Worm (Caenorhabditis elegans) whole organism, L4 larva: ENCODE results near the gene got-2.2.

Experiments used
- F10B5.3 ChIP-seq: sonication (generic microtip); optimal IDR thresholded peaks from 2 replicates; lab custom pipeline; 2016; ENCODE audit warnings: mild to moderate bottlenecking, missing genetic modification characterization, missing compliant biosample characterization
- F26F4.8 ChIP-seq: fragments of 200-800 bp; sonication (Bioruptor generic); conservative IDR thresholded peaks from 2 replicates; pipeline ENCODE4 v1.3.6; 2022; ENCODE audit warnings: missing genetic modification characterization, missing compliant biosample characterization
- R02D3.7 ChIP-seq: fragments of 150-350 bp; sonication (generic microtip); optimal IDR thresholded peaks from 3 replicates; lab custom pipeline; 2014; ENCODE audit warnings: missing biosample characterization, missing genetic modification characterization
- T26A8.4 ChIP-seq: fragments of 200-800 bp; sonication (Bioruptor generic); IDR thresholded peaks from 2 replicates; pipeline ENCODE4 v1.3.6; 2022; ENCODE audit warnings: missing genetic modification characterization, missing compliant biosample characterization
- Y75B8A.6 ChIP-seq: fragments of 200-800 bp; sonication (Bioruptor generic); IDR thresholded peaks from 2 replicates; pipeline ENCODE4 v1.3.6; 2022; ENCODE audit warnings: missing genetic modification reagents, missing genetic modification characterization, missing compliant biosample characterization
- aha-1 ChIP-seq: fragments of 150-350 bp; peaks from one replicate; lab custom pipeline; 2014; ENCODE audit warnings: missing biosample characterization, missing genetic modification characterization
- aly-2 ChIP-seq: sonication (generic microtip); optimal IDR thresholded peaks from 2 replicates; lab custom pipeline; 2018; ENCODE audit warnings: missing biosample characterization, missing genetic modification characterization
- ama-1 ChIP-seq: fragments of 150-350 bp; optimal IDR thresholded peaks from 2 replicates; lab custom pipeline; 2014; ENCODE audit warnings: inconsistent platforms, mixed read lengths
- arid-1 ChIP-seq: fragments of 200-800 bp; sonication (Bioruptor generic); conservative IDR thresholded peaks from 2 replicates; pipeline ENCODE4 v1.3.6; 2022; ENCODE audit warnings: missing genetic modification reagents, missing genetic modification characterization, missing compliant biosample characterization
- ceh-28 ChIP-seq: fragments of 150-350 bp; optimal IDR thresholded peaks from 2 replicates; lab custom pipeline; 2014; ENCODE audit warnings: missing biosample characterization, missing genetic modification reagents, missing genetic modification characterization
- ceh-32 ChIP-seq: sonication (generic microtip); optimal IDR thresholded peaks from 2 replicates; lab custom pipeline; 2016; ENCODE audit warnings: mild to moderate bottlenecking, missing genetic modification characterization, missing compliant biosample characterization; ENCODE audit not compliant: poor library complexity
- ceh-62 ChIP-seq: sonication (generic microtip); optimal IDR thresholded peaks from 2 replicates; lab custom pipeline; 2017; ENCODE audit warnings: missing biosample characterization, missing genetic modification characterization
- daf-12 ChIP-seq: fragments of 150-350 bp; optimal IDR thresholded peaks from 2 replicates; lab custom pipeline; 2014; ENCODE audit warnings: missing biosample characterization, missing genetic modification reagents, missing genetic modification characterization
- daf-19 ChIP-seq: fragments of 200-800 bp; sonication (Bioruptor generic); conservative IDR thresholded peaks from 2 replicates; pipeline ENCODE4 v1.3.6; 2022; ENCODE audit warnings: missing genetic modification characterization, missing compliant biosample characterization
- daf-8 ChIP-seq: fragments of 200-800 bp; sonication (Bioruptor generic); IDR thresholded peaks from 2 replicates; pipeline ENCODE4 v1.3.6; 2022; ENCODE audit warnings: missing genetic modification characterization, missing compliant biosample characterization
- dmd-6 ChIP-seq: fragments of 200-800 bp; sonication (Bioruptor generic); IDR thresholded peaks from 2 replicates; pipeline ENCODE4 v1.3.6; 2022; ENCODE audit warnings: missing genetic modification reagents, missing genetic modification characterization, missing compliant biosample characterization
- dmd-8 ChIP-seq: fragments of 200-800 bp; sonication (Bioruptor generic); IDR thresholded peaks from 2 replicates; pipeline ENCODE4 v1.3.6; 2022; ENCODE audit warnings: missing genetic modification characterization, missing compliant biosample characterization
- dmd-9 ChIP-seq: fragments of 200-800 bp; sonication (Bioruptor generic); IDR thresholded peaks from 2 replicates; pipeline ENCODE4 v1.3.6; 2022; ENCODE audit warnings: missing genetic modification reagents, missing genetic modification characterization, missing compliant biosample characterization
- egl-43 ChIP-seq: fragments of 200-800 bp; sonication (Bioruptor generic); IDR thresholded peaks from 2 replicates; pipeline ENCODE4 v1.3.6; 2022; ENCODE audit warnings: missing genetic modification reagents, missing genetic modification characterization, missing compliant biosample characterization
- gei-8 ChIP-seq: fragments of 200-800 bp; sonication (Bioruptor generic); optimal IDR thresholded peaks from 2 replicates; lab custom pipeline; 2018; ENCODE audit warnings: mild to moderate bottlenecking, missing genetic modification characterization, missing compliant biosample characterization
- hlh-11 ChIP-seq: fragments of 200-800 bp; sonication (Bioruptor generic); optimal IDR thresholded peaks from 2 replicates; lab custom pipeline; 2018; ENCODE audit warnings: mild to moderate bottlenecking, missing genetic modification characterization, missing compliant biosample characterization
- hlh-30 ChIP-seq: sonication (generic microtip); optimal IDR thresholded peaks from 2 replicates; lab custom pipeline; 2017; ENCODE audit warnings: antibody characterized with exemption, mild to moderate bottlenecking, missing genetic modification characterization, missing compliant biosample characterization; ENCODE audit not compliant: insufficient read depth
- hmg-1.1 ChIP-seq: fragments of 200-800 bp; sonication (Bioruptor generic); IDR thresholded peaks from 2 replicates; pipeline ENCODE4 v1.3.6; 2022; ENCODE audit warnings: missing genetic modification reagents, missing genetic modification characterization, missing compliant biosample characterization
- jun-1 ChIP-seq: fragments of 150-350 bp; optimal IDR thresholded peaks from 2 replicates; lab custom pipeline; 2014; ENCODE audit warnings: missing biosample characterization, missing genetic modification reagents, missing genetic modification characterization
- lin-1 ChIP-seq: fragments of 200-800 bp; sonication (Bioruptor generic); IDR thresholded peaks from 2 replicates; pipeline ENCODE4 v1.3.6; 2022; ENCODE audit warnings: missing genetic modification reagents, missing genetic modification characterization, missing compliant biosample characterization
- lin-29 ChIP-seq: fragments of 200-800 bp; sonication (Bioruptor generic); IDR thresholded peaks from 2 replicates; pipeline ENCODE4 v1.3.6; 2022; ENCODE audit warnings: missing genetic modification reagents, missing genetic modification characterization, missing compliant biosample characterization
- lsy-2 ChIP-seq, 2 experiments: fragments of 150-350 bp in 1 of 2; sonication (generic microtip) in 1 of 2; optimal IDR thresholded peaks; 2 replicates each; lab custom pipeline; 2014 to 2017; ENCODE audit warnings: missing biosample characterization in 2 of 2, missing genetic modification characterization in 2 of 2
- madf-9 ChIP-seq: fragments of 200-800 bp; sonication (Bioruptor generic); conservative IDR thresholded peaks from 2 replicates; pipeline ENCODE4 v1.3.6; 2022; ENCODE audit warnings: missing genetic modification reagents, missing genetic modification characterization, missing compliant biosample characterization
- mes-2 ChIP-seq: sonication (generic microtip); optimal IDR thresholded peaks from 2 replicates; lab custom pipeline; 2016; ENCODE audit warnings: missing genotype, mild to moderate bottlenecking, missing genetic modification characterization, missing compliant biosample characterization; ENCODE audit not compliant: poor library complexity, severe bottlenecking
- mxl-3 ChIP-seq: fragments of 200-800 bp; sonication (Bioruptor generic); optimal IDR thresholded peaks from 2 replicates; lab custom pipeline; 2018; ENCODE audit warnings: mild to moderate bottlenecking, missing genetic modification characterization, missing compliant biosample characterization
- nhr-10 ChIP-seq: fragments of 150-350 bp; optimal IDR thresholded peaks from 2 replicates; lab custom pipeline; 2014; ENCODE audit warnings: missing biosample characterization, missing genetic modification characterization
- nhr-102 ChIP-seq: sonication (generic microtip); optimal IDR thresholded peaks from 2 replicates; lab custom pipeline; 2016; ENCODE audit warnings: mild to moderate bottlenecking, missing genetic modification characterization, moderate library complexity, missing compliant biosample characterization
- nhr-11 ChIP-seq: fragments of 150-350 bp; optimal IDR thresholded peaks from 2 replicates; lab custom pipeline; 2014; ENCODE audit warnings: missing biosample characterization, missing genetic modification characterization
- nhr-237 ChIP-seq: sonication (generic microtip); optimal IDR thresholded peaks from 2 replicates; lab custom pipeline; 2017; ENCODE audit warnings: missing biosample characterization, missing genetic modification characterization
- nhr-42 ChIP-seq: fragments of 200-800 bp; sonication (Bioruptor generic); IDR thresholded peaks from 2 replicates; pipeline ENCODE4 v1.3.6; 2022; ENCODE audit warnings: missing genetic modification characterization, missing compliant biosample characterization
- nhr-48 ChIP-seq: sonication (generic microtip); optimal IDR thresholded peaks from 2 replicates; lab custom pipeline; 2016; ENCODE audit warnings: mild to moderate bottlenecking, missing genetic modification characterization, missing compliant biosample characterization
- nhr-6 ChIP-seq: fragments of 150-350 bp; optimal IDR thresholded peaks from 2 replicates; lab custom pipeline; 2014; ENCODE audit warnings: missing biosample characterization, missing genetic modification characterization
- nhr-77 ChIP-seq: fragments of 150-350 bp; optimal IDR thresholded peaks from 2 replicates; lab custom pipeline; 2014; ENCODE audit warnings: missing biosample characterization, missing genetic modification characterization
- pha-4 ChIP-seq, 2 experiments: fragments of 150-350 bp in 1 of 2; fragments of 200-800 bp in 1 of 2; sonication (Bioruptor generic) in 1 of 2; IDR thresholded peaks in 1 of 2; optimal IDR thresholded peaks in 1 of 2; 2 replicates each; pipeline versions ENCODE4 v1.3.6 to Lab custom; 2014 to 2022; ENCODE audit warnings: missing genetic modification characterization in 2 of 2, missing genetic modification reagents in 2 of 2, missing biosample characterization in 1 of 2, missing compliant biosample characterization in 1 of 2
- php-3 ChIP-seq: fragments of 200-800 bp; sonication (Bioruptor generic); IDR thresholded peaks from 2 replicates; pipeline ENCODE4 v1.3.6; 2022; ENCODE audit warnings: missing genetic modification reagents, missing genetic modification characterization, missing compliant biosample characterization
- rbr-2 ChIP-seq: sonication (generic microtip); optimal IDR thresholded peaks from 2 replicates; lab custom pipeline; 2016; ENCODE audit warnings: missing genotype, missing genetic modification characterization, missing compliant biosample characterization
- saeg-2 ChIP-seq: fragments of 200-800 bp; sonication (Bioruptor generic); IDR thresholded peaks from 2 replicates; pipeline ENCODE4 v1.3.6; 2022; ENCODE audit warnings: missing genetic modification reagents, missing genetic modification characterization, missing compliant biosample characterization
- snpc-4 ChIP-seq: fragments of 150-350 bp; optimal IDR thresholded peaks from 2 replicates; lab custom pipeline; 2014; ENCODE audit warnings: missing biosample characterization, missing genetic modification characterization
- tag-97 ChIP-seq: fragments of 200-800 bp; sonication (Bioruptor generic); IDR thresholded peaks from 2 replicates; pipeline ENCODE4 v1.3.6; 2022; ENCODE audit warnings: missing genetic modification characterization, missing compliant biosample characterization
- tra-1 ChIP-seq: fragments of 200-800 bp; sonication (Bioruptor generic); IDR thresholded peaks from 2 replicates; pipeline ENCODE4 v1.3.6; 2022; ENCODE audit warnings: missing genetic modification reagents, missing genetic modification characterization, missing compliant biosample characterization
- zfp-3 ChIP-seq: fragments of 200-800 bp; sonication (Bioruptor generic); conservative IDR thresholded peaks from 2 replicates; pipeline ENCODE4 v1.3.6; 2022; ENCODE audit warnings: missing genetic modification reagents, missing genetic modification characterization, missing compliant biosample characterization
- zip-11 ChIP-seq: fragments of 200-800 bp; sonication (Bioruptor generic); IDR thresholded peaks from 2 replicates; pipeline ENCODE4 v1.3.6; 2022; ENCODE audit warnings: missing genetic modification characterization, missing compliant biosample characterization
- zip-2 ChIP-seq: fragments of 150-350 bp; optimal IDR thresholded peaks from 2 replicates; lab custom pipeline; 2014; ENCODE audit warnings: missing biosample characterization, missing genetic modification characterization

The got-2.2 gene

ce11 chrX:6251321-6251720 lies 10.5 kb downstream of the got-2.2 start:
- no peak for TF ChIP-seq zip-11 (GFP tag; lab: Robert Waterston, UW)
- peak; percentile 97 for TF ChIP-seq aha-1 (tag; lab: Kevin White, UChicago)
- TF ChIP-seq lin-29 (GFP tag; lab: Robert Waterston, UW): no peak
- no peak for TF ChIP-seq saeg-2
- no peak for TF ChIP-seq nhr-102
- TF ChIP-seq rbr-2 (tag; lab: Kevin White, UChicago): no peak
- no peak for TF ChIP-seq nhr-11 (tag; lab: Kevin White, UChicago)
- TF ChIP-seq egl-43 (GFP tag; lab: Robert Waterston, UW): no peak
- no peak for TF ChIP-seq dmd-8 (GFP tag; lab: Robert Waterston, UW)

ce11 chrX:6251947-6252617 lies 11.3 kb downstream of the got-2.2 start:
- TF ChIP-seq hlh-11: peak; percentile 71
- no peak for TF ChIP-seq daf-12 (tag; lab: Kevin White, UChicago)
- no peak for TF ChIP-seq php-3 (GFP tag; lab: Robert Waterston, UW)
- TF ChIP-seq nhr-6 (tag; lab: Kevin White, UChicago): no peak
- no peak for TF ChIP-seq nhr-102
- no peak for TF ChIP-seq nhr-77 (tag; lab: Kevin White, UChicago)
- TF ChIP-seq ceh-28: no peak
- no peak for TF ChIP-seq F26F4.8 (GFP tag; lab: Robert Waterston, UW)
- TF ChIP-seq hlh-30 (tag; lab: Kevin White, UChicago): peak; percentile 7
- TF ChIP-seq dmd-9 (GFP tag; lab: Robert Waterston, UW): no peak
- TF ChIP-seq ceh-32 (tag; lab: Kevin White, UChicago): no peak
- TF ChIP-seq mes-2 (tag; lab: Kevin White, UChicago): no peak
- no peak for TF ChIP-seq mxl-3
- TF ChIP-seq snpc-4 (tag; lab: Kevin White, UChicago): no peak
- TF ChIP-seq arid-1: no peak
- TF ChIP-seq nhr-48: peak; percentile 15
- peak; percentile 57; the same call in 1 of the 2 replicates for TF ChIP-seq pha-4 (GFP tag; IDR thresholded peaks at IDR 0.05; lab: Robert Waterston, UW)
- TF ChIP-seq pha-4 (tag; optimal IDR thresholded peaks at IDR 0.05; lab: Kevin White, UChicago): no peak
- no peak for TF ChIP-seq lin-1 (GFP tag; lab: Robert Waterston, UW)
- TF ChIP-seq F10B5.3 (tag; lab: Kevin White, UChicago): no peak
- no peak for TF ChIP-seq aly-2 (tag; lab: Kevin White, UChicago)
- peak; percentile 62; the same call in 1 of the 2 replicates for TF ChIP-seq tra-1
- TF ChIP-seq lsy-2 (tag; optimal IDR thresholded peaks at IDR 0.05; lab: Kevin White, UChicago): peak in 1 of 2 experiments; percentile 50
- TF ChIP-seq Y75B8A.6: no peak
- TF ChIP-seq zip-11 (GFP tag; lab: Robert Waterston, UW): no peak
- TF ChIP-seq nhr-10 (tag; lab: Kevin White, UChicago): peak; percentile 55
- TF ChIP-seq egl-43 (GFP tag; lab: Robert Waterston, UW): peak; percentile 64; the same call in 1 of the 2 replicates
- TF ChIP-seq daf-8: no peak
- TF ChIP-seq nhr-42 (GFP tag; lab: Robert Waterston, UW): no peak; the same call in 1 of the 2 replicates
- no peak for TF ChIP-seq tag-97 (GFP tag; lab: Robert Waterston, UW)
- TF ChIP-seq zip-2 (tag; lab: Kevin White, UChicago): no peak
- peak; percentile 65 for TF ChIP-seq hmg-1.1 (GFP tag; lab: Robert Waterston, UW)
- TF ChIP-seq R02D3.7: no peak
- TF ChIP-seq ama-1 (lab: Kevin White, UChicago): peak; percentile 99
- no peak for TF ChIP-seq daf-19 (GFP tag; lab: Robert Waterston, UW)
- peak; percentile 63 for TF ChIP-seq dmd-6
- TF ChIP-seq jun-1 (tag; lab: Kevin White, UChicago): no peak
- peak; percentile 44; the same call in 1 of the 2 replicates for TF ChIP-seq zfp-3 (GFP tag; lab: Robert Waterston, UW)
- no peak for TF ChIP-seq nhr-237 (tag; lab: Kevin White, UChicago)
- TF ChIP-seq gei-8 (GFP tag; lab: Kevin White, UChicago): no peak
- TF ChIP-seq ceh-62 (tag; lab: Kevin White, UChicago): no peak
- TF ChIP-seq T26A8.4 (GFP tag; lab: Robert Waterston, UW): peak; percentile 69; the same call in 1 of the 2 replicates
- TF ChIP-seq madf-9 (GFP tag; lab: Robert Waterston, UW): 0 out of 2 replicates have a peak, but pooled peaks have one; percentile 28
